Fruit fly (Drosophila melanogaster) whole organism, embryonic: ENCODE data around the gene CG13026.

Source experiments
- ATbp ChIP-seq: fragments of 200-800 bp; sonication (Bioruptor generic); optimal IDR thresholded peaks from 2 replicates; lab custom pipeline; 2017; ENCODE audit warnings: missing biosample characterization, mild to moderate bottlenecking, missing genetic modification characterization, missing genetic modification reagents
- Atf6 ChIP-seq: fragments of 200-800 bp; sonication (Bioruptor generic); IDR thresholded peaks from 2 replicates; pipeline ENCODE4 v1.3.6; 2022; ENCODE audit warnings: missing biosample characterization, missing genetic modification characterization
- BEAF-32 ChIP-seq: fragments of 200-800 bp; sonication (Bioruptor generic); optimal IDR thresholded peaks from 3 replicates; lab custom pipeline; 2017; ENCODE audit warnings: missing biosample characterization, missing genetic modification characterization, mild to moderate bottlenecking, moderate library complexity, missing genetic modification reagents
- Blimp-1 ChIP-seq: fragments of 200-800 bp; sonication (Bioruptor generic); optimal IDR thresholded peaks from 3 replicates; lab custom pipeline; 2018; ENCODE audit warnings: missing biosample characterization, missing genetic modification characterization, mild to moderate bottlenecking, moderate library complexity, missing genetic modification reagents
- CG1024 ChIP-seq: fragments of 200-800 bp; sonication (Bioruptor generic); IDR thresholded peaks from 2 replicates; pipeline ENCODE4 v1.3.6; 2022; ENCODE audit warnings: missing biosample characterization, missing genetic modification characterization
- CG12942 ChIP-seq: fragments of 200-800 bp; sonication (Bioruptor generic); optimal IDR thresholded peaks from 3 replicates; lab custom pipeline; 2016; ENCODE audit warnings: missing biosample characterization, missing genetic modification characterization
- CG14710 ChIP-seq: fragments of 200-800 bp; sonication (Bioruptor generic); optimal IDR thresholded peaks from 3 replicates; lab custom pipeline; 2019; ENCODE audit warnings: missing biosample characterization, mild to moderate bottlenecking, missing genetic modification characterization, moderate library complexity
- CG15601 ChIP-seq: fragments of 200-800 bp; sonication (Bioruptor generic); optimal IDR thresholded peaks from 3 replicates; lab custom pipeline; 2019; ENCODE audit warnings: missing biosample characterization, mild to moderate bottlenecking, missing genetic modification characterization, moderate library complexity
- CG15696 ChIP-seq: fragments of 200-800 bp; sonication (Bioruptor generic); optimal IDR thresholded peaks from 2 replicates; lab custom pipeline; 2019; ENCODE audit warnings: missing biosample characterization, mild to moderate bottlenecking, missing genetic modification characterization, moderate library complexity
- CG17328 ChIP-seq: fragments of 200-800 bp; sonication (Bioruptor generic); IDR thresholded peaks from 2 replicates; pipeline ENCODE4 v1.3.6; 2022; ENCODE audit warnings: missing biosample characterization, missing genetic modification characterization
- CG17361 ChIP-seq: fragments of 200-800 bp; sonication (Bioruptor generic); IDR thresholded peaks from 3 replicates; pipeline ENCODE4 v1.3.6; 2022; ENCODE audit warnings: missing biosample characterization, missing genetic modification characterization
- CG18262 ChIP-seq: fragments of 200-800 bp; optimal IDR thresholded peaks from 3 replicates; lab custom pipeline; 2019; ENCODE audit warnings: missing biosample characterization, mild to moderate bottlenecking, missing genetic modification characterization, moderate library complexity
- CG2712 ChIP-seq: fragments of 200-800 bp; optimal IDR thresholded peaks from 3 replicates; lab custom pipeline; 2019; ENCODE audit warnings: missing biosample characterization, mild to moderate bottlenecking, missing genetic modification characterization, moderate library complexity
- CG31441 ChIP-seq: fragments of 200-800 bp; sonication (Bioruptor generic); IDR thresholded peaks from 2 replicates; pipeline ENCODE4 v1.3.6; 2022; ENCODE audit warnings: missing biosample characterization, missing genetic modification characterization
- CG3407 ChIP-seq: fragments of 200-800 bp; sonication (Bioruptor generic); optimal IDR thresholded peaks from 2 replicates; lab custom pipeline; 2018; ENCODE audit warnings: missing biosample characterization, mild to moderate bottlenecking, missing genetic modification characterization
- CG34224 ChIP-seq: fragments of 200-800 bp; sonication (Bioruptor generic); IDR thresholded peaks from 3 replicates; pipeline ENCODE4 v1.3.6; 2022; ENCODE audit warnings: missing biosample characterization, missing genetic modification characterization; ENCODE audit not compliant: partially characterized antibody
- CG34376 ChIP-seq: fragments of 200-800 bp; sonication (Bioruptor generic); optimal IDR thresholded peaks from 2 replicates; lab custom pipeline; 2018; ENCODE audit warnings: missing biosample characterization, mild to moderate bottlenecking, missing genetic modification characterization
- CG34422 ChIP-seq: fragments of 200-800 bp; sonication (Bioruptor generic); IDR thresholded peaks from 3 replicates; pipeline ENCODE4 v1.3.6; 2022; ENCODE audit warnings: missing biosample characterization, missing genetic modification characterization
- CG4328 ChIP-seq: fragments of 200-800 bp; sonication (Bioruptor generic); optimal IDR thresholded peaks from 3 replicates; lab custom pipeline; 2017; ENCODE audit warnings: missing biosample characterization, missing genetic modification reagents, missing genetic modification characterization
- CG4617 ChIP-seq: fragments of 200-800 bp; sonication (Bioruptor generic); optimal IDR thresholded peaks from 3 replicates; lab custom pipeline; 2016; ENCODE audit warnings: missing biosample characterization, missing genetic modification characterization, borderline replicate concordance
- CG7745 ChIP-seq: fragments of 200-800 bp; sonication (Bioruptor generic); optimal IDR thresholded peaks from 2 replicates; lab custom pipeline; 2018; ENCODE audit warnings: missing biosample characterization, mild to moderate bottlenecking, missing genetic modification characterization, moderate library complexity
- CG7987 ChIP-seq: fragments of 200-800 bp; sonication (Bioruptor generic); optimal IDR thresholded peaks from 2 replicates; lab custom pipeline; 2018; ENCODE audit warnings: missing biosample characterization, mild to moderate bottlenecking, missing genetic modification characterization, moderate library complexity
- CG9876 ChIP-seq: fragments of 200-800 bp; sonication (Bioruptor generic); optimal IDR thresholded peaks from 2 replicates; lab custom pipeline; 2016; ENCODE audit warnings: missing biosample characterization, missing genetic modification characterization
- Chrac-16 ChIP-seq: fragments of 200-800 bp; sonication (Bioruptor generic); optimal IDR thresholded peaks from 3 replicates; lab custom pipeline; 2016; ENCODE audit warnings: missing biosample characterization, missing genetic modification characterization
- D19B ChIP-seq: fragments of 200-800 bp; sonication (Bioruptor generic); optimal IDR thresholded peaks from 2 replicates; lab custom pipeline; 2017; ENCODE audit warnings: missing biosample characterization, mild to moderate bottlenecking, missing genetic modification characterization
- Gsc ChIP-seq: fragments of 200-800 bp; sonication (Bioruptor generic); IDR thresholded peaks from 2 replicates; pipeline ENCODE4 v1.3.6; 2022; ENCODE audit warnings: missing biosample characterization, missing genetic modification characterization
- Hand ChIP-seq: fragments of 200-800 bp; sonication (Bioruptor generic); optimal IDR thresholded peaks from 2 replicates; lab custom pipeline; 2017; ENCODE audit warnings: mild to moderate bottlenecking, missing biosample characterization, missing genetic modification reagents, missing genetic modification characterization
- HmgD ChIP-seq: fragments of 200-800 bp; sonication (Bioruptor generic); optimal IDR thresholded peaks from 3 replicates; lab custom pipeline; 2016; ENCODE audit warnings: missing biosample characterization, missing genetic modification characterization
- Oaz ChIP-seq: fragments of 200-800 bp; sonication (Bioruptor generic); IDR thresholded peaks from 2 replicates; pipeline ENCODE4 v1.3.6; 2022; ENCODE audit warnings: missing biosample characterization, missing genetic modification characterization
- Ssrp ChIP-seq: fragments of 200-800 bp; sonication (Bioruptor generic); optimal IDR thresholded peaks from 2 replicates; lab custom pipeline; 2018; ENCODE audit warnings: missing biosample characterization, mild to moderate bottlenecking, missing genetic modification characterization, moderate library complexity
- YL-1 ChIP-seq: fragments of 200-800 bp; sonication (Bioruptor generic); optimal IDR thresholded peaks from 3 replicates; lab custom pipeline; 2017; ENCODE audit warnings: missing biosample characterization, mild to moderate bottlenecking, missing genetic modification characterization
- amos ChIP-seq: fragments of 200-800 bp; sonication (Bioruptor generic); IDR thresholded peaks from 2 replicates; pipeline ENCODE4 v1.3.6; 2022; ENCODE audit warnings: missing biosample characterization, missing genetic modification characterization; ENCODE audit not compliant: partially characterized antibody
- bsh ChIP-seq, 2 experiments: fragments of 200-800 bp; sonication (Bioruptor generic); optimal IDR thresholded peaks; 2 replicates each; lab custom pipeline; 2017 to 2018; ENCODE audit warnings: mild to moderate bottlenecking in 2 of 2, missing biosample characterization in 2 of 2, missing genetic modification characterization in 2 of 2, moderate library complexity in 1 of 2
- cg ChIP-seq: fragments of 200-800 bp; sonication (Bioruptor generic); optimal IDR thresholded peaks from 3 replicates; lab custom pipeline; 2019; ENCODE audit warnings: missing biosample characterization, mild to moderate bottlenecking, missing genetic modification characterization, moderate library complexity
- chinmo ChIP-seq: fragments of 200-800 bp; sonication (Bioruptor generic); IDR thresholded peaks from 4 replicates; pipeline ENCODE4 v1.3.6; 2022; ENCODE audit warnings: missing biosample characterization, missing genetic modification characterization; ENCODE audit not compliant: partially characterized antibody
- dati ChIP-seq: fragments of 200-800 bp; sonication (Bioruptor generic); IDR thresholded peaks from 2 replicates; pipeline ENCODE4 v1.3.6; 2022; ENCODE audit warnings: missing biosample characterization, missing genetic modification characterization
- dmrt99B ChIP-seq: fragments of 200-800 bp; sonication (Bioruptor generic); optimal IDR thresholded peaks from 2 replicates; lab custom pipeline; 2018; ENCODE audit warnings: missing biosample characterization, mild to moderate bottlenecking, missing genetic modification characterization, moderate library complexity
- gem ChIP-seq: fragments of 200-800 bp; sonication (Bioruptor generic); optimal IDR thresholded peaks from 2 replicates; lab custom pipeline; 2019; ENCODE audit warnings: missing biosample characterization, mild to moderate bottlenecking, missing genetic modification characterization, moderate library complexity
- onecut ChIP-seq: fragments of 200-800 bp; sonication (Bioruptor generic); IDR thresholded peaks from 2 replicates; pipeline ENCODE4 v1.3.6; 2022; ENCODE audit warnings: missing biosample characterization, missing genetic modification characterization
- pan ChIP-seq, 4 experiments: fragments of >200 bp in 3 of 4; fragments of 200-800 bp in 1 of 4; sonication (Bioruptor generic) in 1 of 4; optimal IDR thresholded peaks in 3 of 4; IDR thresholded peaks in 1 of 4; 2 replicates each; pipeline versions ENCODE4 v1.3.6 to Lab custom; 2017 to 2022; ENCODE audit warnings: missing biosample characterization in 2 of 4, missing genetic modification characterization in 2 of 4, mixed read lengths in 1 of 4
- phol ChIP-seq: fragments of 200-800 bp; sonication (Bioruptor generic); optimal IDR thresholded peaks from 3 replicates; lab custom pipeline; 2018; ENCODE audit warnings: missing biosample characterization, mild to moderate bottlenecking, missing genetic modification characterization, moderate library complexity
- ro ChIP-seq: fragments of 200-800 bp; sonication (Bioruptor generic); IDR thresholded peaks from 2 replicates; pipeline ENCODE4 v1.3.6; 2022; ENCODE audit warnings: missing biosample characterization, missing genetic modification characterization
- seq ChIP-seq: fragments of 200-800 bp; sonication (Bioruptor generic); IDR thresholded peaks from 2 replicates; pipeline ENCODE4 v1.3.6; 2022; ENCODE audit warnings: missing biosample characterization, missing genetic modification characterization
- tgo ChIP-seq: fragments of 200-800 bp; sonication (Bioruptor generic); IDR thresholded peaks from 3 replicates; pipeline ENCODE4 v1.3.6; 2022; ENCODE audit warnings: missing biosample characterization, missing genetic modification characterization
- tx ChIP-seq: fragments of 200-800 bp; sonication (Bioruptor generic); optimal IDR thresholded peaks from 2 replicates; lab custom pipeline; 2016; ENCODE audit warnings: missing biosample characterization, missing genetic modification characterization
- vvl ChIP-seq: fragments of 200-800 bp; sonication (Bioruptor generic); IDR thresholded peaks from 2 replicates; pipeline ENCODE4 v1.3.6; 2022; ENCODE audit warnings: missing biosample characterization, missing genetic modification characterization
- z ChIP-seq: fragments of 200-800 bp; sonication (Bioruptor generic); IDR thresholded peaks from 3 replicates; pipeline ENCODE4 v1.3.6; 2022; ENCODE audit warnings: missing biosample characterization, missing genetic modification characterization

Gene CG13026

dm6 chr3L:16748343-16748742 lies 22.4 kb upstream of the CG13026 start (continued):
- TF ChIP-seq CG7987 (GFP tag; lab: Kevin White, UChicago) (no peak), CG4328 (GFP tag; lab: Kevin White, UChicago) (no peak), phol (peak; percentile 2), vvl (GFP tag; lab: Robert Waterston, UW) (no peak), CG9876 (no peak), Gsc (GFP tag; lab: Robert Waterston, UW) (no peak), CG4617 (GFP tag; lab: Kevin White, UChicago) (no peak), amos (no peak), Oaz (GFP tag; lab: Robert Waterston, UW) (no peak), HmgD (GFP tag; lab: Kevin White, UChicago) (no peak), dati (GFP tag; lab: Robert Waterston, UW) (no peak), Atf6 (no peak), CG18262 (peak; percentile 12), CG15696 (tag; lab: Kevin White, UChicago) (no peak), tx (GFP tag; lab: Kevin White, UChicago) (no peak), CG17328 (GFP tag; lab: Robert Waterston, UW) (no peak), ro (GFP tag; lab: Robert Waterston, UW) (no peak), tgo (GFP tag; lab: Robert Waterston, UW) (no peak), pan (optimal IDR thresholded peaks at IDR 0.05; lab: Kevin White, UChicago) (no peak), pan (GFP tag; optimal IDR thresholded peaks at IDR 0.05 in 1 of 2, IDR thresholded peaks at IDR 0.05 in 1 of 2) (no peak)

dm6 chr3L:16746586-16747383 lies 20.8 kb upstream of the CG13026 start:
- no peak for TF ChIP-seq cg (GFP tag; lab: Kevin White, UChicago)
- peak in 1 of 2 experiments; percentile 10 for TF ChIP-seq bsh (GFP tag; optimal IDR thresholded peaks at IDR 0.05; lab: Kevin White, UChicago)
- no peak for TF ChIP-seq CG34376 (GFP tag; lab: Kevin White, UChicago)
- no peak for TF ChIP-seq CG3407 (GFP tag; lab: Kevin White, UChicago)
- TF ChIP-seq seq (GFP tag; lab: Robert Waterston, UW), result peak; percentile 32; the same call in 1 of the 2 replicates
- peak; percentile 64 for TF ChIP-seq Blimp-1
- TF ChIP-seq CG18262, result peak; percentile 49
- TF ChIP-seq D19B (GFP tag; lab: Kevin White, UChicago), result no peak
- TF ChIP-seq CG7745 (tag; lab: Kevin White, UChicago), result no peak
- TF ChIP-seq chinmo, result no peak
- peak; percentile 9 for TF ChIP-seq CG14710 (tag; lab: Kevin White, UChicago)
- TF ChIP-seq Chrac-16 (GFP tag; lab: Kevin White, UChicago), result no peak
- TF ChIP-seq CG2712 (tag; lab: Kevin White, UChicago), result peak; percentile 37
- TF ChIP-seq CG34422 (GFP tag; lab: Robert Waterston, UW), result no peak
- TF ChIP-seq ATbp (GFP tag; lab: Kevin White, UChicago), result peak; percentile 17
- no peak for TF ChIP-seq CG34224 (GFP tag; lab: Robert Waterston, UW)
- peak; percentile 31; the same call in 2 of the 3 replicates for TF ChIP-seq CG17361 (GFP tag; lab: Robert Waterston, UW)
- no peak for TF ChIP-seq YL-1 (GFP tag; lab: Kevin White, UChicago)
- TF ChIP-seq onecut, result peak; percentile 95
- TF ChIP-seq CG31441 (GFP tag; lab: Robert Waterston, UW), result 0 out of 2 replicates have a peak, but pooled peaks have one; percentile 17
- TF ChIP-seq dmrt99B (tag; lab: Kevin White, UChicago), result peak; percentile 49
- TF ChIP-seq z, result no peak
- no peak for TF ChIP-seq Hand (GFP tag; lab: Kevin White, UChicago)
- TF ChIP-seq CG12942 (GFP tag; lab: Kevin White, UChicago), result no peak
- TF ChIP-seq Ssrp (tag; lab: Kevin White, UChicago), result peak; percentile 10
- peak; percentile 68 for TF ChIP-seq phol
- peak; percentile 2 for TF ChIP-seq CG15601 (tag; lab: Kevin White, UChicago)
- TF ChIP-seq BEAF-32 (GFP tag; lab: Kevin White, UChicago), result no peak
- TF ChIP-seq gem, result peak; percentile 29
- TF ChIP-seq CG1024 (GFP tag; lab: Robert Waterston, UW), result no peak
